Fruit fly (Drosophila melanogaster) whole organism: ENCODE results near the gene rod.

Experiments
- CG8478 ChIP-seq: fragments of >200 bp; optimal IDR thresholded peaks from 2 replicates; lab custom pipeline; 2018; ENCODE audit warnings: inconsistent platforms
- Dll ChIP-seq: fragments of >200 bp; optimal IDR thresholded peaks from 2 replicates; lab custom pipeline; 2017
- EcR ChIP-seq, 2 experiments: fragments of >200 bp; optimal IDR thresholded peaks; 2 replicates each; lab custom pipeline; 2017; ENCODE audit warnings: missing biosample characterization in 2 of 2, missing genetic modification characterization in 2 of 2, missing genetic modification reagents in 2 of 2
- pan ChIP-seq: fragments of >200 bp; optimal IDR thresholded peaks from 2 replicates; lab custom pipeline; 2017
- psq ChIP-seq: fragments of >200 bp; optimal IDR thresholded peaks from 2 replicates; lab custom pipeline; 2017
- usp ChIP-seq: fragments of >200 bp; optimal IDR thresholded peaks from 2 replicates; lab custom pipeline; 2017; ENCODE audit warnings: missing biosample characterization, missing genetic modification characterization, mixed read lengths

Gene rod

DNA sequence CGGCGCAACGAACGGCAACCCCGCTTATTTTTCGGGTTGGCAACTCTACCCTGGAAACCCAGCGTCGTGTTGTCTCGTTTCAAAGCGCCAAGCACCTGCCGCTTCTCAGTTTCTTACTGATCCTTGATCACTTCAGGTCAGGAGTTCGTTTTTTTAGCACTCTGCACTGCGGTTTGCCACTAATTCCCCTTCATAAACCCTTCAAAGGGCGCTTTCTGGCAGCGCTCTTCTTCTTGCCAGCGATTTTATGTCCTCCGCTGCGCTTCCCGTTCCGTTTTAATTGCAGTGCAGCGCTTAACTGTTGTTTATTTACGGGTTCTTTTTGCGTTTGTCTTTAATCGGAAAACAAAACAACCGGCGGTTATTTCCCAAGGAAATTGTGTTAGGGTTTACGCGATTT, 719 bp upstream of the rod start:
- TF ChIP-seq CG8478 (lab: Kevin White, UChicago) (no peak), Dll (lab: Kevin White, UChicago) (peak; percentile 57)

DNA sequence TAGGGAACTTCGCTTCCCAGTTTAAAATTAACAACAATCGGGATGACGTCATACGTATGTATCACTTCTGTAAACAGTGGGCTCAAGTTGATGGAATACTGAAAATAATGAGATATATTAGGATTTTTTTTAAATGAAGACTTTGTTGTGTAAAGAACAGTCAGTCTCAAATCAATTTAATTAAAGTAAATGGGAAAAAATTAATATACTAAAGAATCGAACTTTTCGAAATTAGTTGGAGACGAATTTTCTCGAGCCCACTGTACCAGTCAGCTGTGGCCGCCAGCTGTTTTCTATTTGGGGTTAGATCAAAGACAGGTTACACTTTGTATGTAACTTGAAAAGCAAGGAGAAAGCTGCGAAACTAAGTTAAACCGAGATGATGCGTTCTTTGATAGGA, 7.6 kb downstream of the rod start, which contains the start of gene CG1635:
Gene CG1635 (plus strand): TSS at position 300 of the 400 bp plus-strand sequence.
- TF ChIP-seq usp (GFP tag; lab: Kevin White, UChicago) (no peak), CG8478 (lab: Kevin White, UChicago) (no peak), Dll (lab: Kevin White, UChicago) (no peak), psq (lab: Kevin White, UChicago) (no peak), EcR (GFP tag; optimal IDR thresholded peaks at IDR 0.05; lab: Kevin White, UChicago) (no peak), pan (lab: Kevin White, UChicago) (no peak)

DNA sequence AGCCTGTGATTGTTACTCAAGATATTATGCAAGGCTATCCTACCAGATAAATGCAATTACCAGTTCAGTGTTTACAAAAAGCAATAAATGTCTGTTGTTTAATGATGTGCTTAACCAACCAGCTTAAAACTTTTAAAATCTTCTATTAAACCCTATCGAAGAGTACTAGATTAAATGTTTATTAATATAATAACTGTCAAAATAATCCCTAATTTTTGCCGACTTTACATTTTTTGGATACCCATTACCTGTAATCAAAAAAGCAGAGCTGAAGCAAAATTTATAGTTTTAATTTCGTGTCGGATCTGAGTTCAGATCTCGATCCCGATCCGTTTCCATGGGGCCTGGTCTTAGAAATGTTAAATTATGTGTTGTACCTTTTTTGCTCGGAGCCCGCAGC, 9.5 kb downstream of the rod start, which contains the start of gene CG1638:
Gene CG1638 (plus strand): TSS at position 301 of the 400 bp plus-strand sequence.
- TF ChIP-seq EcR (GFP tag; optimal IDR thresholded peaks at IDR 0.05; lab: Kevin White, UChicago) (no peak), Dll (lab: Kevin White, UChicago) (no peak), psq (lab: Kevin White, UChicago) (no peak), usp (GFP tag; lab: Kevin White, UChicago) (no peak), CG8478 (lab: Kevin White, UChicago) (no peak), pan (lab: Kevin White, UChicago) (no peak)

DNA sequence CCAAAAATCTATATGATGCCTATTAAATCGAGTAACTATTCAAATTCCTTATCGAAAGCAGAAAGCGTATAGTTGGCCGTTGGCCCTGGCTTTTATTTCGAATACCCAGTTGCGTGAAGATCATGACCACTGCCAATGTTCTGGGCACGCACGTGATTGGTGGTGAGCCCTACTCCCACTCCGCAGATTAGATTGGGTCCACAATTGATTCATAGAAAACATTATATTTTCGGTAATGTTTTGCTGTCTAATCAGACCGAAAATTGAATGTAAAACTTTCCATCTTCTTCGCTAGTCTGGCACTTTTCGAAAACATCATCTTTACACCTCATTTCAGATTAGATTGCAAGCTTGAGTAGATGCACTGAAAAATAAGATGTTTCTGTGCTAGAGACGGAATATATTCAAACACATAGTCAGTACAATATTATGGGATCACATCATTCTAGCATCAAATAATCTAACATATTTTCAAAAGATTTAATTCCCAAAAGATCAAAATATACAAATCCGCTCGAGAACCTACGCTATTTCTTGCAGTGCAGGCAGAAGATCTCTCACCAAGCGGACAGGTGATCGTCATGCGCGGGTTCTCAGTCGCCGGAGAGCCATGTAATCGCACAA, 11.6 kb downstream of the rod start, which contains the start of gene CG1774:
Gene CG1774 (plus strand): TSS at position 548 of the 624 bp plus-strand sequence.
- TF ChIP-seq Dll (lab: Kevin White, UChicago) = no peak
- TF ChIP-seq psq (lab: Kevin White, UChicago) = no peak
- TF ChIP-seq CG8478 (lab: Kevin White, UChicago) = no peak
- no peak for TF ChIP-seq pan (lab: Kevin White, UChicago)
- TF ChIP-seq usp (GFP tag; lab: Kevin White, UChicago) = no peak
- no peak for TF ChIP-seq EcR (GFP tag; optimal IDR thresholded peaks at IDR 0.05; lab: Kevin White, UChicago)

DNA sequence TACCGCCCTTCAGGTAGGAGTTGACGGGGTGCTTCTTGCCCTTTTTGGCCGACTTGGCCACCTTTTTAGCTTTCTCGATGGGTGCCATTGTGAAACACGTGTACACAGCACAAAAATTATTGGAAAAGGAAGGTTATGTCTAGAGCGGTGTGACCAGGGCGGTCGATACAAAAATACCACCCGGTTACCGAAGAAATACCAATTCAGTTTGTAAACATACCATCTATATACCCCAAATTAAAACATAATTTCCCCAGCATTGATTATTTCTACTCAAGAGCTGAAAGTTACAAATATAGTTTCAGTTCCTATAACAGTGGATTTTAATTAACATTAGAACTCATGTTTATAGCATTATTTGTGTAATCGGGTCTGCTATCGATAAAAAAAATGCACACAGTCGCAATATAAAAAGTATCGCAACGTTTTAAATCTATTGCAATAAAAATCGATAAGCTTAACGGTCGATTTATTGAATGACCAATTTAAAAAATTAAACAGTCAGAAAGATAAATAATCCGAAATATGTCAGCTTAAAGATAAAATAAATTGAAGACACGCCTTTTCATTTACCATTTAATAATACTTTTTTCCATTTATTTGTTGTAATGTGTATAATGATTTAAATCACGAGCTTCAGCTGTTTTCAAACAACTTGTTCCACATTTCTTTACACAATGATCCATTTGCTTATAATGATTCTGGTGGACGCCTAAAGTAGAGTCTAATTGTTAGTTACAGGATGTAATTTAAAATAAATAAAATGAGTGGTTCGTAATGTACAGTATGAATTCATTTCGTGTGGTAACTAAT, 15.5 kb downstream of the rod start, which contains the start of gene RpL6:
Gene RpL6 (minus strand): TSS at position 134 of the 813 bp plus-strand sequence.
- TF ChIP-seq usp (GFP tag; lab: Kevin White, UChicago) = no peak
- TF ChIP-seq psq (lab: Kevin White, UChicago) = no peak
- no peak for TF ChIP-seq EcR (GFP tag; optimal IDR thresholded peaks at IDR 0.05; lab: Kevin White, UChicago)
- TF ChIP-seq CG8478 (lab: Kevin White, UChicago) = no peak
- TF ChIP-seq pan (lab: Kevin White, UChicago) = no peak
- no peak for TF ChIP-seq Dll (lab: Kevin White, UChicago)

DNA sequence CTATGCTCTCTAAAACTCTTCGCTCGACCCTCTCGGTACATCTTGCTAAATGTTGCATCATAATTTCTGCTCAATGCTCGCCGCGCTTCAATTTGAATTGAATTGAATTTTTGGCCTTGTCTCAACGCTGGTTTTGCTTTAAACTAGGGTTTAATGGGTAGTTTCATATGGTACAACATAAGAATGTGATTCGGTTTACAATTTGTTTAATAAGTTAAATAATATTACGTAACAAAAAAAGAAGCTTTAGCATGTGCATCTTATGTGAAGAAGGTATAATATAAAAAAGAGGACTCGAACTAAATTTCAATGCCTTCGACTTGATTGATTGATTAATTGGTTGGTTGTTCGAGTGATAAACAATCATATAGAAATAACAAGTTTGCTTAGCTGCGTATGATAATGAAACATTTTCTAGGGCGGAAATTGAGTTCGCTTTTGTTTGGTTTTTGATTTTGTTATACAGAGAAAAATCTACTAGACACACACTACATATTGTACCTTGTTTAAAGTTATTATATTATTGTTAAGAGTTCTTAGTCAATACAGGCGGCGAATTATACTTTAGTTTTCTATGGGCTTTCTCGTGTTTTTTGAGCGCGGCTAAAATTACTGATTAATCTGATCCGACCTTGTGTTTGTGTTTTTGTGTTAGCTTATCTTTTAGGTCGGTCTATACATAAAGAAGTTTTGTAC, 17.1 kb downstream of the rod start:
- TF ChIP-seq pan (lab: Kevin White, UChicago) (peak; percentile 21), usp (GFP tag; lab: Kevin White, UChicago) (no peak), Dll (lab: Kevin White, UChicago) (no peak)

DNA sequence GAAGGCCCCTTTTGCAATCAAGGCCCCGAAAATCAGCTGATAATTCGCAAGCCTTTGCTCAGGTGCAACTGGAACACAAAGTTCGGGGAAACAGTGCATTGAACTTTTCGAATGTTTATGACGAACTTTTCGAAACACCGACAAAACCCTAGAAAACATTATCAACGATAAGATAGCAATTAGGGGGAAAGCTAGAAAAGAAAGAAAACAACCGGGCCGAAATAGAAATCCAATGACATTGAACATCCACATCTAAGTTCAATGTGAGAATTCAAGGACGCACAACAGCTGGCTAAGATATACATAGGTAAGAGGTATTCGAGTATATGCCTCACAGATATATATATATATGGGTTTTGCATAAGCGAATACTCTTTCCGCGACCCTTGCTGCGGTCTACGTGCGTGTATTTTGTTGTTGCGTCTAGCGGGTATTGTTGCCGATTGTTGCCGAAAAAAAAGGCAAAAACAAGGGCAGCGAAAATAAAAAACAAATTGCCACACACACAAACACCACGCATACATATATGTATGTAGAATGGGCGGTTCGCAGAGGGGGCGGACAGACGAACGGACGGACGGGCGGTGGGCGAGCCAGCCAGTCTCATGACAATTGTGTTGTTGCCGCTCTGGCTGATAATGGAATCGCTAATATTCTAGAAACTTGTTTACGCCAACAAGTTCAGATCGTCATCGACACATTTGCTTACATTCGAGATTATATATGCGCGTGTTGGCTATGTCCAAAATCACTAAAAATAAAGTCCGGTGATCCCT, 19.0 kb downstream of the rod start:
- no peak for TF ChIP-seq psq (lab: Kevin White, UChicago)
- no peak for TF ChIP-seq EcR (GFP tag; optimal IDR thresholded peaks at IDR 0.05; lab: Kevin White, UChicago)
- TF ChIP-seq CG8478 (lab: Kevin White, UChicago) = no peak
- TF ChIP-seq usp (GFP tag; lab: Kevin White, UChicago) = no peak
- no peak for TF ChIP-seq pan (lab: Kevin White, UChicago)
- TF ChIP-seq Dll (lab: Kevin White, UChicago) = no peak

DNA sequence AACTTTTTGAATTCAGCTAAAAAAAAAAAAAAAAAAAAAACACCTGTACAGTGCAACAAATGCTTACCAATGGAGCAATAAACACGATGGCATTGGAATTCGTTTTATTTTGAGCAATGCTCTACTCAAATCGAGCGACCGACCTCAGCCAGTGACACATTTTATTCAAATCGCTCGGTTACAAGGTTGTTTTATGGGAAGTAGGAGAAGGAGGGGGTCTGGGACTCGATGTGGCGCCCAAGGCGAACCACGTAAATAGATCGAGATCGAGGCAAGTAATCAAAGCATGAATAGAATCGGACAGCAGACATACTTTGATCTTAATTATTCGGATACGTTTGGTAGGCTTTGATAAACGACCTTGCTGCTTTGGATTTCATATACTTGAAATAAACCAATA, 22.5 kb downstream of the rod start:
- TF ChIP-seq CG8478 (lab: Kevin White, UChicago) = no peak
- TF ChIP-seq psq (lab: Kevin White, UChicago) = no peak
- TF ChIP-seq Dll (lab: Kevin White, UChicago) = no peak
- TF ChIP-seq EcR (GFP tag; optimal IDR thresholded peaks at IDR 0.05; lab: Kevin White, UChicago) = no peak
- no peak for TF ChIP-seq usp (GFP tag; lab: Kevin White, UChicago)
- no peak for TF ChIP-seq pan (lab: Kevin White, UChicago)

DNA sequence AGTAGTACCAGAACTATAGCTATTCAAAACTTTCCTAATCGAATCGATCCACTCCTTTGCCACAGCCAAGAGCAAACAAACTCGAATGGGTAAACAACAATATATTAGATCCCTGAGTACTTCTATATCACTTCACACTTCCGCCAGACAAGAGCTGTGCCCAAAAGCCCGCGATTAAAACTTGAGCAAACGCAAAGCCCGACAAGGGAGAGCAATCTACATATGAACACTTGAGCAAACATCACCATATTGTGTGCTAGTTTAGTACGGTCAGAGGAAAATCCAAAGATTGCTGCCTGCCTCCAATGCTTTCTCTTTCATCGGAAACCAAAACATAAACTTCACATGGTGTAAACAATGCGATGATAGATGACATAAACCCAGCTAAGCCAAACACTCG, 22.9 kb downstream of the rod start:
- no peak for TF ChIP-seq CG8478 (lab: Kevin White, UChicago)
- no peak for TF ChIP-seq EcR (GFP tag; optimal IDR thresholded peaks at IDR 0.05; lab: Kevin White, UChicago)
- no peak for TF ChIP-seq psq (lab: Kevin White, UChicago)
- no peak for TF ChIP-seq usp (GFP tag; lab: Kevin White, UChicago)
- TF ChIP-seq pan (lab: Kevin White, UChicago) = no peak
- TF ChIP-seq Dll (lab: Kevin White, UChicago) = no peak

DNA sequence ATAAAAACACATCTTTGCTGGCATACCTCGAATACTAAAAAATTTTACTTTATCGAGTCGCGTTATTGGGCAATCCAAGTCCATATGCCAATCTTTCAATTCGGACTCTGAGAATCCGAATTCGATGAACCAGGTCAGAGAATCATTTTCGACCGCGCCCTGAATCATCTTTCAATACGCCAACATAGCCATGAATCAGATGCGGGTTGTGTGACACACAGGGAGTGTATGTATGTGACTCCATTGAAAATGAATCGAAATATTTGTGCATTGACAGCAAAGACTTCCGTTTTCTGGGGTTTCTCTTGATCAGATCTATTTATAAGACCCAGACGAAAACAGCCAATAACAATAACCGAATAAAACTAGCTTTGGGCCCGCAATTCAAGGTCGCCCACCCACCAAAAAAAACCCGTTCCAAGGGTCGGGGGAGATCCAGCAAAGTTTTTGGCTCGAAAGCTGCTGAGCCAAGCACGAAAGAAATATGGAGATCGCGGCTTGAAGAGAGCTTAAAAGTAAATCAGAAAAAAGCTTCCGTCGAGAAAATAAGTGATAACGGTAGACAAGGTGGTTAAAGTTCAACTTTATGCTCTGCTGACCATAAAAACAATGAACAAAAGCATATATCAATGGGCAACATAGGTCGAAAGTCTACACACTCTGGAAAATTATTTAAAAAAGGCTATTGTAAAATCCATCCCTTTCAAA, 23.8 kb downstream of the rod start:
- TF ChIP-seq psq (lab: Kevin White, UChicago) (no peak), EcR (GFP tag; optimal IDR thresholded peaks at IDR 0.05; lab: Kevin White, UChicago) (no peak)
